Fruit fly (Drosophila melanogaster): ENCODE data around the gene CG9630.

Gene CG9630

dm6 chr3R:8261634-8262033 is 8.1 kb downstream of the CG9630 start:
- TF ChIP-seq CG13204 (GFP tag; optimal IDR thresholded peaks at IDR 0.05) (no peak), CG8159 (tag; optimal IDR thresholded peaks at IDR 0.05) (no peak), CG14655 (GFP tag; optimal IDR thresholded peaks at IDR 0.05) (no peak), Ets98B (GFP tag; IDR thresholded peaks at IDR 0.05) (no peak), gl (tag; optimal IDR thresholded peaks at IDR 0.05) (no peak)

DNA sequence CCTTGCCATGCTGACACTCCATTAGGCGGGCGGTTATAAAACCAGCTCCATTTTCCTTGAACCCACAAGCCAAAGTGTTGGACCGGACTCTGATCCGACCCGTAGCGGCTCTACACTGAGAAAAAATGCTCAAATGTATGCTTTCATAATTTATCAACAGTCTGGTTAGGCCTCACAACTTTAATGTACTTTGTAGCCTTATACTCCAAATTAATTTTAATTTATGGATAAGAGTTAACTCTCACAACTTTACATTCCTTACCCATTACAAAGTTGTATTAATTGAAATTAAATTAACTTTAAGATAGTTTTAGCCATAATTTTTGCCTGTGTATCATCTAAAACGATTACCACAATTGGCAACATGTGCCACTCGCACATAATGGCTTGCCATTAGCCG is 13.7 kb downstream of the CG9630 start:
- TF ChIP-seq CG15710 (tag; optimal IDR thresholded peaks at IDR 0.05) (no peak), CG32121 (GFP tag; IDR thresholded peaks at IDR 0.05) (peak; percentile 53), CG10348 (GFP tag; IDR thresholded peaks at IDR 0.05) (no peak), CG12605 (GFP tag; IDR thresholded peaks at IDR 0.05) (peak; percentile 36; the same call in 1 of the 2 replicates), CG14655 (GFP tag; optimal IDR thresholded peaks at IDR 0.05) (peak; percentile 68), fd96Ca (GFP tag; IDR thresholded peaks at IDR 0.05) (no peak), D1 (tag; optimal IDR thresholded peaks at IDR 0.05) (no peak), CG13204 (GFP tag; optimal IDR thresholded peaks at IDR 0.05) (no peak), CG8159 (tag; optimal IDR thresholded peaks at IDR 0.05) (no peak), CG8301 (tag; optimal IDR thresholded peaks at IDR 0.05) (peak; percentile 68), Snoo (tag; optimal IDR thresholded peaks at IDR 0.05) (no peak), Pif1B (GFP tag; optimal IDR thresholded peaks at IDR 0.05) (no peak), gl (tag; optimal IDR thresholded peaks at IDR 0.05) (no peak), Pif1A (GFP tag; optimal IDR thresholded peaks at IDR 0.05) (no peak), CG4496 (GFP tag; IDR thresholded peaks at IDR 0.05) (no peak), rn (GFP tag; IDR thresholded peaks at IDR 0.05) (no peak), CG9948 (tag; optimal IDR thresholded peaks at IDR 0.05) (no peak), EcR (GFP tag; optimal IDR thresholded peaks at IDR 0.05) (no peak), Ets98B (GFP tag; IDR thresholded peaks at IDR 0.05) (peak; percentile 47; the same call in 1 of the 2 replicates), CG34367 (tag; optimal IDR thresholded peaks at IDR 0.05) (no peak)

- TF ChIP-seq D1 (tag; optimal IDR thresholded peaks at IDR 0.05) (no peak), CG12605 (GFP tag; IDR thresholded peaks at IDR 0.05) (no peak), CG34367 (tag; optimal IDR thresholded peaks at IDR 0.05) (no peak), CG32121 (GFP tag; IDR thresholded peaks at IDR 0.05) (no peak), CG8301 (tag; optimal IDR thresholded peaks at IDR 0.05) (no peak), Snoo (tag; optimal IDR thresholded peaks at IDR 0.05) (no peak), gl (tag; optimal IDR thresholded peaks at IDR 0.05) (no peak), rn (GFP tag; IDR thresholded peaks at IDR 0.05) (no peak), CG9948 (tag; optimal IDR thresholded peaks at IDR 0.05) (no peak), CG17806 (tag; optimal IDR thresholded peaks at IDR 0.05) (no peak), CG10348 (GFP tag; IDR thresholded peaks at IDR 0.05) (no peak), Ets98B (GFP tag; IDR thresholded peaks at IDR 0.05) (no peak), CG14655 (GFP tag; optimal IDR thresholded peaks at IDR 0.05) (no peak), CG4496 (GFP tag; IDR thresholded peaks at IDR 0.05) (no peak), CG15710 (tag; optimal IDR thresholded peaks at IDR 0.05) (no peak)
These were observed 15.3 kb downstream of the CG9630 start for dm6 chr3R:8254347-8254746.

DNA sequence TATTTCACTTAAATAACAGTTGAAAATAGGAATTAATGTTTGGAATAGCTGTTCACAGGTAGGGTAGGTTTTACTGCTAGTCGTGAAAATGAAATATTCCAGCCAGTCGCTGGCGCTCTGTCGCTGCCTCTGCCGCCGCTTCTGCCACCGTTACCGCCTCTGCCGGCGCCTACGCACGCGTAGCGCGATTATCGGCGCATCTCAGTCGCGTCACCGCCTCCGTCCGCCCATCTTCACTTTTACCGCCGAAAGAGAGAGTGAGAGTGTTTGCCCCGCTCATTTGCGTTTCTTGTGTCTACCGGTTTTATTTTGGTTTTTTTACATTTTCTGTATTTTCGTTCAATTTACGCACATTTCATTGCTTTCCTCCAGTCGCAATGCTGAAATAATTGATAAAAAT is 18.2 kb downstream of the CG9630 start:
- TF ChIP-seq CG4496 (GFP tag; IDR thresholded peaks at IDR 0.05): no peak
- peak; percentile 90 for TF ChIP-seq CG13204 (GFP tag; optimal IDR thresholded peaks at IDR 0.05)
- TF ChIP-seq CG8159 (tag; optimal IDR thresholded peaks at IDR 0.05): no peak
- 0 out of 3 replicates have a peak, but pooled peaks have one; percentile 18 for TF ChIP-seq fd96Ca (GFP tag; IDR thresholded peaks at IDR 0.05)
- no peak for TF ChIP-seq CG8301 (tag; optimal IDR thresholded peaks at IDR 0.05)

dm6 chr3R:8250166-8250733 is 19.4 kb downstream of the CG9630 start, which contains the start of gene mtg:
Gene mtg (plus strand): TSS chr3R:8250497.
- TF ChIP-seq Ets98B (GFP tag; IDR thresholded peaks at IDR 0.05): peak; percentile 31; the same call in 1 of the 2 replicates
- no peak for TF ChIP-seq CG9948 (tag; optimal IDR thresholded peaks at IDR 0.05)
- 0 out of 2 replicates have a peak, but pooled peaks have one; percentile 11 for TF ChIP-seq rn (GFP tag; IDR thresholded peaks at IDR 0.05)
- peak; percentile 25; the same call in 1 of the 3 replicates for TF ChIP-seq fd96Ca (GFP tag; IDR thresholded peaks at IDR 0.05)
- peak; percentile 17; the same call in 1 of the 3 replicates for TF ChIP-seq CG4496 (GFP tag; IDR thresholded peaks at IDR 0.05)
- TF ChIP-seq CG10348 (GFP tag; IDR thresholded peaks at IDR 0.05): no peak
- no peak for TF ChIP-seq CG15710 (tag; optimal IDR thresholded peaks at IDR 0.05)
- no peak for TF ChIP-seq CG34367 (tag; optimal IDR thresholded peaks at IDR 0.05)

- TF ChIP-seq fd96Ca (GFP tag; IDR thresholded peaks at IDR 0.05) (no peak), CG17806 (tag; optimal IDR thresholded peaks at IDR 0.05) (no peak), EcR (GFP tag; optimal IDR thresholded peaks at IDR 0.05) (no peak)
These were observed 21.6 kb downstream of the CG9630 start, which contains the start of gene CG15864 for dm6 chr3R:8248138-8248537. Gene CG15864 (plus strand): TSS chr3R:8248438.

- TF ChIP-seq CG10348 (GFP tag; IDR thresholded peaks at IDR 0.05) (no peak), D1 (tag; optimal IDR thresholded peaks at IDR 0.05) (peak; percentile 26), Pif1A (GFP tag; optimal IDR thresholded peaks at IDR 0.05) (no peak), CG4496 (GFP tag; IDR thresholded peaks at IDR 0.05) (peak; percentile 36; the same call in 1 of the 3 replicates), CG17806 (tag; optimal IDR thresholded peaks at IDR 0.05) (peak; percentile 41), rn (GFP tag; IDR thresholded peaks at IDR 0.05) (no peak), CG13204 (GFP tag; optimal IDR thresholded peaks at IDR 0.05) (no peak), CG8301 (tag; optimal IDR thresholded peaks at IDR 0.05) (peak; percentile 52), gl (tag; optimal IDR thresholded peaks at IDR 0.05) (no peak), EcR (GFP tag; optimal IDR thresholded peaks at IDR 0.05) (peak; percentile 4), fd96Ca (GFP tag; IDR thresholded peaks at IDR 0.05) (no peak), CG34367 (tag; optimal IDR thresholded peaks at IDR 0.05) (no peak), CG32121 (GFP tag; IDR thresholded peaks at IDR 0.05) (no peak; the same call in 1 of the 2 replicates), CG14655 (GFP tag; optimal IDR thresholded peaks at IDR 0.05) (no peak), Pif1B (GFP tag; optimal IDR thresholded peaks at IDR 0.05) (peak; percentile 69), CG12605 (GFP tag; IDR thresholded peaks at IDR 0.05) (no peak), Ets98B (GFP tag; IDR thresholded peaks at IDR 0.05) (peak; percentile 52; the same call in 1 of the 2 replicates), Snoo (tag; optimal IDR thresholded peaks at IDR 0.05) (peak; percentile 45), CG8159 (tag; optimal IDR thresholded peaks at IDR 0.05) (peak; percentile 40), CG9948 (tag; optimal IDR thresholded peaks at IDR 0.05) (no peak), CG15710 (tag; optimal IDR thresholded peaks at IDR 0.05) (peak; percentile 58)
These were observed 26.0 kb downstream of the CG9630 start, which contains the start of the genes CG9636, CG18749 and CG33722 for dm6 chr3R:8243720-8244119. Gene CG9636 (minus strand): TSS chr3R:8243792. Gene CG18749 (plus strand): TSS chr3R:8244055. Gene CG33722 (plus strand): TSS chr3R:8244055.
